Worm (Caenorhabditis elegans): Measurements from ENCODE around the gene stg-1.

DNA sequence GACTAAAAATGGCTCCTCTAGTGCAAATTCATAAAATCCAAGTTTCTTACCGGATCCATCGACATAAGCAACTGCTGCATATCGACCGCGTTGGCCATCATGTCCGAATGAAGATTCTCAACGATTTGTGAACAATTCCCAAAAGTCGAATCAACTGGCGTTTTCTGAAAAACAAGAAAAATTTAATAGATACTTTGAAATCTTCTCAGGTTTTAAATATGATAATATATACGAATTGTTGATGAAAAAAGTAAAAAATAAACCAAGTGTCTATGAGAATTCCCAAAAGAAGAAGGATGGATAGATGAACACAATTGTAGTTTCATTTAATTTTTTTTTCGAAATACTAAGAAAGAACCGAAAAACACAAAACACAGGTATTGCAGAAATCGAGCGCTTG lies 7.4 kb upstream of the stg-1 start, which contains the start of gene die-1:
- TF ChIP-seq egl-27 (tag; optimal IDR thresholded peaks at IDR 0.05) (no peak), dpl-1 (GFP tag; optimal IDR thresholded peaks at IDR 0.05) (no peak), mdl-1 (tag; optimal IDR thresholded peaks at IDR 0.05) (no peak), tbx-2 (tag; optimal IDR thresholded peaks at IDR 0.05) (no peak), fos-1 (tag; optimal IDR thresholded peaks at IDR 0.05) (no peak), tlp-1 (tag; optimal IDR thresholded peaks at IDR 0.05) (no peak)

Measured in whole organism, L1 larva.